Worm (Caenorhabditis elegans): Measurements from ENCODE around the gene Y50E8A.10.

- TF ChIP-seq nhr-76 (tag; optimal IDR thresholded peaks at IDR 0.05) (no peak), elt-3 (tag; optimal IDR thresholded peaks at IDR 0.05) (no peak), egl-13 (tag; optimal IDR thresholded peaks at IDR 0.05) (no peak), ceh-8 (GFP tag; optimal IDR thresholded peaks at IDR 0.05) (no peak), tlp-1 (tag; optimal IDR thresholded peaks at IDR 0.05) (no peak), nhr-12 (tag; optimal IDR thresholded peaks at IDR 0.05) (no peak)
Observed at ce11 chrV:14741233-14741632, 38.6 kb upstream of the Y50E8A.10 start, which contains the start of gene Y50E8A.6.

Data from whole organism, L1 larva.